Fruit fly (Drosophila melanogaster): ENCODE results near the gene CG33493.

CG33493 gene

DNA sequence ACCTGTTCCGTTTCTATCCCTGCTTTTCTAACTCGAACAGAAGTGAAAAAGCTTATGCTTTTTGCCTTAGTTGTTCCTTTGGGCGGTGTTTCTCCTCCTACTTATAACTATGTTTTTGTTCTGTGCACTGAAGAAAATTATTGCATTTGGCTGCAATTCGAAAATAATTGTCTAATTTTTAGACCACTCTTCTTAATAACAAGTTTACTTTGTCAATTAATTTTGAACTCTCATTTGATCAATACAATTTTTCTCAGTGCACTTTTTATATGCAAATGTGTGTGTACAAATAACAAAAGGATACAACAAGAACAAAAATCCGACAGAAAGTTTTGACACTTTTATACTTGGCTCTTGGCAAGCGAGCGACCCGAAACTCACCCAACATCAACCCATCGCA lies 42.1 kb upstream of the CG33493 start (continued):
- peak; percentile 60 for TF ChIP-seq CG18619 (GFP tag; optimal IDR thresholded peaks at IDR 0.05)
- TF ChIP-seq insv (GFP tag; optimal IDR thresholded peaks at IDR 0.05): no peak
- peak; percentile 76 for TF ChIP-seq CG14014 (GFP tag; IDR thresholded peaks at IDR 0.05)
- TF ChIP-seq CG1233 (GFP tag; optimal IDR thresholded peaks at IDR 0.05): peak; percentile 52
- peak; percentile 58 for TF ChIP-seq CG12219 (GFP tag; optimal IDR thresholded peaks at IDR 0.05)
- peak; percentile 73 for TF ChIP-seq CG7556 (GFP tag; optimal IDR thresholded peaks at IDR 0.05)
- peak; percentile 31 for TF ChIP-seq CG17568 (GFP tag; optimal IDR thresholded peaks at IDR 0.05)
- TF ChIP-seq Mad (GFP tag; optimal IDR thresholded peaks at IDR 0.05): no peak
- TF ChIP-seq CG31365 (tag; optimal IDR thresholded peaks at IDR 0.05): no peak
- no peak for TF ChIP-seq inv (GFP tag; IDR thresholded peaks at IDR 0.05; ENCODE audit: partially characterized antibody)
- TF ChIP-seq CG4854 (GFP tag; optimal IDR thresholded peaks at IDR 0.05): no peak
- no peak for TF ChIP-seq CG17912 (GFP tag; optimal IDR thresholded peaks at IDR 0.05)
- no peak for TF ChIP-seq CG6654 (GFP tag; optimal IDR thresholded peaks at IDR 0.05)
- no peak for TF ChIP-seq CG4820 (GFP tag; optimal IDR thresholded peaks at IDR 0.05)
- peak; percentile 72 for TF ChIP-seq Hmr (GFP tag; optimal IDR thresholded peaks at IDR 0.05)
- no peak for TF ChIP-seq CG34376 (GFP tag; optimal IDR thresholded peaks at IDR 0.05)
- TF ChIP-seq CG4617 (GFP tag; optimal IDR thresholded peaks at IDR 0.05; ENCODE audit: borderline replicate concordance): peak; percentile 10
- no peak for TF ChIP-seq CG6813 (GFP tag; optimal IDR thresholded peaks at IDR 0.05)
- no peak for TF ChIP-seq ro (GFP tag; IDR thresholded peaks at IDR 0.05)
- TF ChIP-seq stc (GFP tag; IDR thresholded peaks at IDR 0.05): peak; percentile 64
- TF ChIP-seq toy (GFP tag; IDR thresholded peaks at IDR 0.05): no peak
- TF ChIP-seq peb (GFP tag; IDR thresholded peaks at IDR 0.05): no peak
- TF ChIP-seq CG3726 (GFP tag; IDR thresholded peaks at IDR 0.05): no peak
- no peak for TF ChIP-seq Gsc (GFP tag; IDR thresholded peaks at IDR 0.05)
- TF ChIP-seq Usf (GFP tag; optimal IDR thresholded peaks at IDR 0.05): peak; percentile 13
- TF ChIP-seq zen (tag; optimal IDR thresholded peaks at IDR 0.05): no peak
- no peak for TF ChIP-seq z (GFP tag; IDR thresholded peaks at IDR 0.05)
- no peak for TF ChIP-seq Elba2 (GFP tag; optimal IDR thresholded peaks at IDR 0.05)
- peak; percentile 41 for TF ChIP-seq az2 (GFP tag; optimal IDR thresholded peaks at IDR 0.05)
- TF ChIP-seq vvl (GFP tag; IDR thresholded peaks at IDR 0.05): peak; percentile 63
- TF ChIP-seq caup (GFP tag; optimal IDR thresholded peaks at IDR 0.05; ENCODE audit: severe bottlenecking): peak; percentile 17
- no peak for TF ChIP-seq gcm2 (GFP tag; optimal IDR thresholded peaks at IDR 0.05)
- no peak for TF ChIP-seq CG15073 (GFP tag; optimal IDR thresholded peaks at IDR 0.05)
- TF ChIP-seq TFAM (GFP tag; optimal IDR thresholded peaks at IDR 0.05): no peak
- peak; percentile 78 for TF ChIP-seq slbo (GFP tag; IDR thresholded peaks at IDR 0.05)
- TF ChIP-seq CG8281 (tag; optimal IDR thresholded peaks at IDR 0.05): peak; percentile 36
- no peak for TF ChIP-seq CG7928 (GFP tag; optimal IDR thresholded peaks at IDR 0.05)
- TF ChIP-seq fru (optimal IDR thresholded peaks at IDR 0.05): no peak
- no peak for TF ChIP-seq CG13287 (GFP tag; IDR thresholded peaks at IDR 0.05; ENCODE audit: partially characterized antibody)
- TF ChIP-seq Trl (optimal IDR thresholded peaks at IDR 0.05): no peak
- peak; percentile 8 for TF ChIP-seq Trl (GFP tag; optimal IDR thresholded peaks at IDR 0.05)
- TF ChIP-seq BtbVII (GFP tag; optimal IDR thresholded peaks at IDR 0.05): no peak
- TF ChIP-seq ash1 (GFP tag; optimal IDR thresholded peaks at IDR 0.05): no peak
- peak; percentile 35 for TF ChIP-seq D19B (GFP tag; optimal IDR thresholded peaks at IDR 0.05)
- no peak for TF ChIP-seq repo (GFP tag; optimal IDR thresholded peaks at IDR 0.05)
- no peak for TF ChIP-seq dm (GFP tag; optimal IDR thresholded peaks at IDR 0.05)
- TF ChIP-seq CG1529 (GFP tag; optimal IDR thresholded peaks at IDR 0.05): peak; percentile 6
- no peak for TF ChIP-seq corto (GFP tag; optimal IDR thresholded peaks at IDR 0.05)
- TF ChIP-seq Hr78 (GFP tag; optimal IDR thresholded peaks at IDR 0.05): no peak
- no peak for TF ChIP-seq Lim3 (GFP tag; IDR thresholded peaks at IDR 0.05)
- TF ChIP-seq Vsx1 (GFP tag; optimal IDR thresholded peaks at IDR 0.05): no peak
- TF ChIP-seq nom (GFP tag; optimal IDR thresholded peaks at IDR 0.05): no peak

All from whole organism, embryonic.